Fruit fly (Drosophila melanogaster) whole organism, embryonic: ENCODE measurements around the gene al.
A peak's percentile ranks its signal among the peaks of the same experiment; 100 is the strongest.

Experiments used
- Adf1 ChIP-seq: fragments of 200-800 bp; sonication (Bioruptor generic); IDR thresholded peaks from 2 replicates; pipeline ENCODE4 v1.3.6; 2022; ENCODE audit warnings: missing biosample characterization, missing genetic modification characterization
- B-H2 ChIP-seq: fragments of 200-800 bp; sonication (Bioruptor generic); optimal IDR thresholded peaks from 2 replicates; lab custom pipeline; 2018; ENCODE audit warnings: missing biosample characterization, mild to moderate bottlenecking, missing genetic modification characterization
- CG10462 ChIP-seq: fragments of 200-800 bp; sonication (Bioruptor generic); optimal IDR thresholded peaks from 2 replicates; lab custom pipeline; 2016; ENCODE audit warnings: missing biosample characterization, missing genetic modification characterization
- CG11504 ChIP-seq: fragments of 200-800 bp; sonication (Bioruptor generic); optimal IDR thresholded peaks from 3 replicates; lab custom pipeline; 2019; ENCODE audit warnings: missing biosample characterization, mild to moderate bottlenecking, missing genetic modification characterization, moderate library complexity
- CG12104 ChIP-seq: fragments of 200-800 bp; sonication (Bioruptor generic); optimal IDR thresholded peaks from 3 replicates; lab custom pipeline; 2016; ENCODE audit warnings: missing biosample characterization, missing genetic modification characterization
- CG12236 ChIP-seq: fragments of 200-800 bp; sonication (Bioruptor generic); optimal IDR thresholded peaks from 2 replicates; lab custom pipeline; 2016; ENCODE audit warnings: missing biosample characterization, missing genetic modification characterization
- CG14965 ChIP-seq: fragments of 200-800 bp; sonication (Bioruptor generic); optimal IDR thresholded peaks from 2 replicates; lab custom pipeline; 2016; ENCODE audit warnings: missing biosample characterization, missing genetic modification characterization, borderline replicate concordance
- CG15601 ChIP-seq: fragments of 200-800 bp; sonication (Bioruptor generic); optimal IDR thresholded peaks from 3 replicates; lab custom pipeline; 2019; ENCODE audit warnings: missing biosample characterization, mild to moderate bottlenecking, missing genetic modification characterization, moderate library complexity
- CG1603 ChIP-seq: fragments of 200-800 bp; sonication (Bioruptor generic); optimal IDR thresholded peaks from 2 replicates; lab custom pipeline; 2019; ENCODE audit warnings: missing biosample characterization, mild to moderate bottlenecking, missing genetic modification characterization, moderate library complexity
- CG2875 ChIP-seq: fragments of 200-800 bp; sonication (Bioruptor generic); optimal IDR thresholded peaks from 2 replicates; lab custom pipeline; 2017; ENCODE audit warnings: missing biosample characterization, mild to moderate bottlenecking, missing genetic modification characterization, missing genetic modification reagents
- CG32772 ChIP-seq: fragments of 200-800 bp; sonication (Bioruptor generic); IDR thresholded peaks from 2 replicates; pipeline ENCODE4 v1.3.6; 2022; ENCODE audit warnings: missing biosample characterization, missing genetic modification characterization
- CG33213 ChIP-seq: fragments of 200-800 bp; sonication (Bioruptor generic); optimal IDR thresholded peaks from 3 replicates; lab custom pipeline; 2016; ENCODE audit warnings: missing biosample characterization, missing genetic modification characterization
- CG3995 ChIP-seq: fragments of 200-800 bp; sonication (Bioruptor generic); optimal IDR thresholded peaks from 3 replicates; lab custom pipeline; 2016; ENCODE audit warnings: missing biosample characterization, missing genetic modification characterization
- CG6272 ChIP-seq: fragments of 200-800 bp; sonication (Bioruptor generic); IDR thresholded peaks from 2 replicates; pipeline ENCODE4 v1.3.6; 2022; ENCODE audit warnings: missing biosample characterization, missing genetic modification characterization
- CG6765 ChIP-seq: fragments of 200-800 bp; sonication (Bioruptor generic); optimal IDR thresholded peaks from 3 replicates; lab custom pipeline; 2017; ENCODE audit warnings: missing biosample characterization, mild to moderate bottlenecking, missing genetic modification characterization
- CG7963 ChIP-seq: fragments of 200-800 bp; sonication (Bioruptor generic); IDR thresholded peaks from 3 replicates; pipeline ENCODE4 v1.3.6; 2022; ENCODE audit warnings: missing biosample characterization, missing genetic modification characterization; ENCODE audit not compliant: partially characterized antibody
- CG8388 ChIP-seq: fragments of 200-800 bp; sonication (Bioruptor generic); optimal IDR thresholded peaks from 2 replicates; lab custom pipeline; 2019; ENCODE audit warnings: missing biosample characterization, mild to moderate bottlenecking, missing genetic modification characterization, moderate library complexity
- CG9817 ChIP-seq: fragments of 200-800 bp; sonication (Bioruptor generic); optimal IDR thresholded peaks from 2 replicates; lab custom pipeline; 2018; ENCODE audit warnings: missing biosample characterization, mild to moderate bottlenecking, missing genetic modification characterization, moderate library complexity
- Chrac-16 ChIP-seq: fragments of 200-800 bp; sonication (Bioruptor generic); optimal IDR thresholded peaks from 3 replicates; lab custom pipeline; 2016; ENCODE audit warnings: missing biosample characterization, missing genetic modification characterization
- CrebB ChIP-seq: fragments of 200-800 bp; sonication (Bioruptor generic); optimal IDR thresholded peaks from 3 replicates; lab custom pipeline; 2018; ENCODE audit warnings: missing biosample characterization, mild to moderate bottlenecking, missing genetic modification characterization
- Dbx ChIP-seq: fragments of 200-800 bp; sonication (Bioruptor generic); IDR thresholded peaks from 3 replicates; pipeline ENCODE4 v1.3.6; 2022; ENCODE audit warnings: missing biosample characterization, missing genetic modification characterization
- H15 ChIP-seq: fragments of 200-800 bp; sonication (Bioruptor generic); IDR thresholded peaks from 3 replicates; pipeline ENCODE4 v1.3.6; 2022; ENCODE audit warnings: missing biosample characterization, missing genetic modification characterization
- HLHmδ ChIP-seq: fragments of 200-800 bp; sonication (Bioruptor generic); optimal IDR thresholded peaks from 2 replicates; lab custom pipeline; 2018; ENCODE audit warnings: missing biosample characterization, mild to moderate bottlenecking, missing genetic modification characterization, moderate library complexity
- MESR4 ChIP-seq: fragments of 200-800 bp; sonication (Bioruptor generic); optimal IDR thresholded peaks from 2 replicates; lab custom pipeline; 2018; ENCODE audit warnings: missing biosample characterization, mild to moderate bottlenecking, missing genetic modification characterization, moderate library complexity
- NfI ChIP-seq: fragments of 200-800 bp; sonication (Bioruptor generic); optimal IDR thresholded peaks from 3 replicates; lab custom pipeline; 2018; ENCODE audit warnings: missing biosample characterization, mild to moderate bottlenecking, missing genetic modification characterization, moderate library complexity
- Pdp1 ChIP-seq, 2 experiments: fragments of 200-800 bp; sonication (Bioruptor generic); optimal IDR thresholded peaks; 3 replicates each; lab custom pipeline; 2016; ENCODE audit warnings: missing biosample characterization in 2 of 2, missing genetic modification characterization in 2 of 2, mild to moderate bottlenecking in 1 of 2, moderate library complexity in 1 of 2
- Six4 ChIP-seq: fragments of 200-800 bp; sonication (Bioruptor generic); optimal IDR thresholded peaks from 2 replicates; lab custom pipeline; 2016; ENCODE audit warnings: missing biosample characterization, missing genetic modification characterization
- Taf1 ChIP-seq: fragments of 200-800 bp; sonication (Bioruptor generic); IDR thresholded peaks from 2 replicates; pipeline ENCODE4 v1.3.6; 2022; ENCODE audit warnings: missing biosample characterization, missing genetic modification characterization
- aop ChIP-seq: fragments of 200-800 bp; sonication (Bioruptor generic); IDR thresholded peaks from 2 replicates; pipeline ENCODE4 v1.3.6; 2022; ENCODE audit warnings: missing biosample characterization, missing genetic modification characterization
- ase ChIP-seq: fragments of 200-800 bp; sonication (Bioruptor generic); IDR thresholded peaks from 3 replicates; pipeline ENCODE4 v1.3.6; 2022; ENCODE audit warnings: missing biosample characterization, missing genetic modification characterization
- bbx ChIP-seq: fragments of 200-800 bp; sonication (Bioruptor generic); IDR thresholded peaks from 2 replicates; pipeline ENCODE4 v1.3.6; 2022; ENCODE audit warnings: missing biosample characterization, missing genetic modification characterization; ENCODE audit not compliant: partially characterized antibody
- bowl ChIP-seq: fragments of 200-800 bp; sonication (Bioruptor generic); IDR thresholded peaks from 2 replicates; pipeline ENCODE4 v1.3.6; 2022; ENCODE audit warnings: missing biosample characterization, missing genetic modification characterization
- dmrt99B ChIP-seq: fragments of 200-800 bp; sonication (Bioruptor generic); optimal IDR thresholded peaks from 2 replicates; lab custom pipeline; 2018; ENCODE audit warnings: missing biosample characterization, mild to moderate bottlenecking, missing genetic modification characterization, moderate library complexity
- dysf ChIP-seq: fragments of 200-800 bp; sonication (Bioruptor generic); IDR thresholded peaks from 3 replicates; pipeline ENCODE4 v1.3.6; 2022; ENCODE audit warnings: missing biosample characterization, missing genetic modification characterization
- esg ChIP-seq: fragments of 200-800 bp; sonication (Bioruptor generic); conservative IDR thresholded peaks from 2 replicates; pipeline ENCODE4 v1.3.6; 2022; ENCODE audit warnings: missing biosample characterization, missing genetic modification characterization
- gem ChIP-seq: fragments of 200-800 bp; sonication (Bioruptor generic); optimal IDR thresholded peaks from 2 replicates; lab custom pipeline; 2019; ENCODE audit warnings: missing biosample characterization, mild to moderate bottlenecking, missing genetic modification characterization, moderate library complexity
- gro ChIP-seq: fragments of 200-800 bp; sonication (Bioruptor generic); optimal IDR thresholded peaks from 2 replicates; lab custom pipeline; 2016; ENCODE audit warnings: missing biosample characterization, missing genetic modification characterization
- gsb-n ChIP-seq: fragments of 200-800 bp; sonication (Bioruptor generic); optimal IDR thresholded peaks from 3 replicates; lab custom pipeline; 2018; ENCODE audit warnings: missing biosample characterization, mild to moderate bottlenecking, missing genetic modification characterization
- hkb ChIP-seq, 2 experiments: fragments of 200-800 bp in 1 of 2; fragments of >200 bp in 1 of 2; sonication (Bioruptor generic) in 1 of 2; IDR thresholded peaks in 1 of 2; optimal IDR thresholded peaks in 1 of 2; 2 replicates each; pipeline versions ENCODE4 v1.3.6 to Lab custom; 2017 to 2022; ENCODE audit warnings: missing biosample characterization in 1 of 2, missing genetic modification characterization in 1 of 2
- jumu ChIP-seq: fragments of 200-800 bp; sonication (Bioruptor generic); optimal IDR thresholded peaks from 3 replicates; lab custom pipeline; 2016; ENCODE audit warnings: missing biosample characterization, missing genetic modification characterization
- peb ChIP-seq: fragments of 200-800 bp; sonication (Bioruptor generic); IDR thresholded peaks from 2 replicates; pipeline ENCODE4 v1.3.6; 2022; ENCODE audit warnings: missing biosample characterization, missing genetic modification characterization
- prd ChIP-seq, 3 experiments: fragments of >200 bp in 2 of 3; fragments of 200-800 bp in 1 of 3; sonication (Bioruptor generic) in 1 of 3; optimal IDR thresholded peaks in 2 of 3; IDR thresholded peaks in 1 of 3; 2 replicates in 2 of 3; 3 replicates in 1 of 3; pipeline versions ENCODE4 v1.3.6 to Lab custom; 2017 to 2022; ENCODE audit warnings: missing biosample characterization in 1 of 3, missing genetic modification characterization in 1 of 3
- sr ChIP-seq: fragments of 200-800 bp; sonication (Bioruptor generic); IDR thresholded peaks from 3 replicates; pipeline ENCODE4 v1.3.6; 2022; ENCODE audit warnings: missing biosample characterization, missing genetic modification characterization
- stwl ChIP-seq: fragments of 200-800 bp; sonication (Bioruptor generic); optimal IDR thresholded peaks from 3 replicates; lab custom pipeline; 2018; ENCODE audit warnings: missing biosample characterization, mild to moderate bottlenecking, missing genetic modification characterization, moderate library complexity
- tap ChIP-seq: fragments of 200-800 bp; optimal IDR thresholded peaks from 3 replicates; lab custom pipeline; 2019; ENCODE audit warnings: missing biosample characterization, mild to moderate bottlenecking, missing genetic modification characterization, moderate library complexity
- tio ChIP-seq: fragments of 200-800 bp; sonication (Bioruptor generic); optimal IDR thresholded peaks from 2 replicates; lab custom pipeline; 2017; ENCODE audit warnings: missing biosample characterization, missing genetic modification characterization, inconsistent platforms
- toy ChIP-seq: fragments of 200-800 bp; sonication (Bioruptor generic); IDR thresholded peaks from 2 replicates; pipeline ENCODE4 v1.3.6; 2022; ENCODE audit warnings: missing biosample characterization, missing genetic modification characterization

Gene al

DNA sequence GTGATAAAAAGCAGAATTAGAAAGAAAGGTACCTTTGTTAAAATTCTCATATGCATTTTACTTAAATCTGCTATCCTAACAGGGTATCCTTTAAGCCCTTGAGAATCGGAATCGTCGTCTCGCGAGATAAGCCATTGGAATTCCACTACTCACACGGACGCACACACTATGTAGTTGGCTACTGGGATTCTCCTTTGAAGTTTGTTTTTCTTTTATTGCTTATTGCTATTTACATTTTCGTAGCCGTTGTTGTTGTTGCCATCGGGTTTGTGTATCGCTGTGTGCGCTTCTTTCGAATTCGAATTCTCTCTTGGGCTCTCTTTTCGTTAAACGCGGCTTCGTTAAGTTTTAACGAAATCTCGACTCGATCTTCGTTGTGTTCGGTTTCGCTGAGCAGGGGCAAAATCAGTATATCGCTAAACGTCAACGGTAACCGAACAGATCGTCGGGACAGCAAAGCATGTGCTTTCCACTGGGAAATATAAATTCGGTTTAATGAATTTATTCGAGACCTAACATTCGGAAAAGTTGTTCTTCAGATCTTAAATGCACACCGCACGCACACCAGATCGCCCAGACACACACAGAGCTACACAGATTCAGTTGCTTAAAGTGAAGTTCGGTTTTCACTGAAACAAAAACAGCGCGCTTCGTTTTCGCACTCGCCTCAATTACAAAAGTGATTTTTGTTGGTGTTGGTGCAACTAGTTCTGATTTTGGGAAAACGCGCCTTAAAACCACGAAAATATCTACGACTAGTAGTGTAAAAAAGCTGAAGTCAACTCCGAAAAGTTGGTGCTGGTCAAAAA is 53.1 kb downstream of the al start, which contains the start of gene ex (continued):
- peak; percentile 66 for TF ChIP-seq tap (tag; lab: Kevin White, UChicago)
- no peak for TF ChIP-seq aop
- TF ChIP-seq H15 (GFP tag; lab: Robert Waterston, UW) = no peak
- no peak for TF ChIP-seq HLHmδ (GFP tag; lab: Kevin White, UChicago)
- TF ChIP-seq CG12236 (GFP tag; lab: Kevin White, UChicago) = peak; percentile 12
- TF ChIP-seq hkb (optimal IDR thresholded peaks at IDR 0.05; lab: Kevin White, UChicago) = no peak
- peak; percentile 81 for TF ChIP-seq hkb (GFP tag; IDR thresholded peaks at IDR 0.05; lab: Robert Waterston, UW)
- TF ChIP-seq CG6272 (GFP tag; lab: Robert Waterston, UW) = no peak
- TF ChIP-seq CG10462 (GFP tag; lab: Kevin White, UChicago) = peak; percentile 29
- peak; percentile 55 for TF ChIP-seq CG12104 (GFP tag; lab: Kevin White, UChicago)
- TF ChIP-seq CG2875 (GFP tag; lab: Kevin White, UChicago) = peak; percentile 80
- no peak for TF ChIP-seq peb (GFP tag; lab: Robert Waterston, UW)
- peak; percentile 51 for TF ChIP-seq CG11504 (tag; lab: Kevin White, UChicago)
- 0 out of 3 replicates have a peak, but pooled peaks have one; percentile 26 for TF ChIP-seq CG7963
- TF ChIP-seq CG14965 = peak; percentile 14
- no peak; the same call in 1 of the 2 replicates for TF ChIP-seq Adf1 (GFP tag; lab: Robert Waterston, UW)
- no peak for TF ChIP-seq dysf (GFP tag; lab: Robert Waterston, UW)
- peak; percentile 13 for TF ChIP-seq CG9817 (tag; lab: Kevin White, UChicago)
- TF ChIP-seq dmrt99B (tag; lab: Kevin White, UChicago) = peak; percentile 33
- TF ChIP-seq sr (GFP tag; lab: Robert Waterston, UW) = 0 out of 3 replicates have a peak, but pooled peaks have one; percentile 21
- peak; percentile 35 for TF ChIP-seq NfI
- TF ChIP-seq Pdp1 (GFP tag; optimal IDR thresholded peaks at IDR 0.05; lab: Kevin White, UChicago) = peak in 1 of 2 experiments; percentile 23
- peak; percentile 90 for TF ChIP-seq CrebB
- TF ChIP-seq tio (GFP tag; lab: Kevin White, UChicago) = no peak
- peak; percentile 82 for TF ChIP-seq CG6765
- no peak for TF ChIP-seq prd (optimal IDR thresholded peaks at IDR 0.05; lab: Kevin White, UChicago)
- TF ChIP-seq prd (GFP tag; IDR thresholded peaks at IDR 0.05; lab: Robert Waterston, UW) = no peak
- TF ChIP-seq B-H2 (GFP tag; lab: Kevin White, UChicago) = peak; percentile 75
- no peak for TF ChIP-seq Taf1
- TF ChIP-seq MESR4 = no peak
- TF ChIP-seq CG3995 = no peak
- no peak for TF ChIP-seq ase (GFP tag; lab: Robert Waterston, UW)
- TF ChIP-seq CG8388 (GFP tag; lab: Kevin White, UChicago) = peak; percentile 18
- peak; percentile 44; the same call in 1 of the 2 replicates for TF ChIP-seq bbx (GFP tag; lab: Robert Waterston, UW)
- TF ChIP-seq esg (GFP tag; lab: Robert Waterston, UW) = no peak
- TF ChIP-seq gem (tag; lab: Kevin White, UChicago) = peak; percentile 64
- TF ChIP-seq CG33213 (GFP tag; lab: Kevin White, UChicago) = peak; percentile 29
- no peak for TF ChIP-seq CG32772 (GFP tag; lab: Robert Waterston, UW)
- TF ChIP-seq gsb-n = peak; percentile 38
- no peak for TF ChIP-seq toy (GFP tag; lab: Robert Waterston, UW)
- TF ChIP-seq CG15601 (tag; lab: Kevin White, UChicago) = peak; percentile 78
- no peak for TF ChIP-seq gro (GFP tag; lab: Kevin White, UChicago)
- no peak for TF ChIP-seq stwl
- TF ChIP-seq Six4 (GFP tag; lab: Kevin White, UChicago) = no peak
- TF ChIP-seq Chrac-16 (GFP tag; lab: Kevin White, UChicago) = no peak
- TF ChIP-seq jumu (GFP tag; lab: Kevin White, UChicago) = no peak
- TF ChIP-seq Dbx (GFP tag; lab: Robert Waterston, UW) = peak; percentile 51; the same call in 1 of the 3 replicates
- TF ChIP-seq bowl = peak; percentile 55; the same call in 1 of the 2 replicates
- peak; percentile 22 for TF ChIP-seq CG1603 (tag; lab: Kevin White, UChicago)
